Fruit fly (Drosophila melanogaster) S2 (cell line): Measurements from ENCODE around the gene CG10435.

Source experiments
- CG8478 ChIP-seq: fragments of >200 bp; optimal IDR thresholded peaks from 2 replicates; lab custom pipeline; 2018
- CTCF ChIP-seq, 2 experiments: fragments of >200 bp; optimal IDR thresholded peaks; 2 replicates each; lab custom pipeline; 2018

DNA sequence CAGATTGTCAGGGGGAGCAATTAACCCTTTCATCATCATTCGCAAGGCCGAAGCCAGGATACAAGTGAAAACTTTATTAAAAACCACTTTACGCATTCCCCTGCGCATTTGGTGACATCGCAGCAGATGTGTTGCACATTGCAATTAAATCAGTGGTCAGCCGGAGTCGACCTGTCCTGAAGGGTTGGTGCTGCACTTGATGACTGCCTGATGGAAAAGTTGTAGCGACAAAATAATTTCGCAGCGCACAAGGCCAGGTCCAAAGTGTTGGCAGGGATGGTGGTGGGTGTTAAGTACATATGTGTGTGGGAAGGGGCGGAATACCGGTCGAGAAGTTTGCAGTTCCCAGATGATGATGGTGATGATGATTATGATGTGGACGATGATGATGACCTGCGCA, 40.8 kb downstream of the CG10435 start:
- TF ChIP-seq CG8478 (lab: Kevin White, UChicago) (no peak), CTCF (optimal IDR thresholded peaks at IDR 0.05; lab: Kevin White, UChicago) (no peak)
